Fruit fly (Drosophila melanogaster): ENCODE data around the gene CG32563.

CG32563 gene

dm6 chrX:17188167-17188566 lies 20.1 kb upstream of the CG32563 start:
- TF ChIP-seq gce (GFP tag; IDR thresholded peaks at IDR 0.05) (no peak), sens (GFP tag) (peak; percentile 77)

DNA sequence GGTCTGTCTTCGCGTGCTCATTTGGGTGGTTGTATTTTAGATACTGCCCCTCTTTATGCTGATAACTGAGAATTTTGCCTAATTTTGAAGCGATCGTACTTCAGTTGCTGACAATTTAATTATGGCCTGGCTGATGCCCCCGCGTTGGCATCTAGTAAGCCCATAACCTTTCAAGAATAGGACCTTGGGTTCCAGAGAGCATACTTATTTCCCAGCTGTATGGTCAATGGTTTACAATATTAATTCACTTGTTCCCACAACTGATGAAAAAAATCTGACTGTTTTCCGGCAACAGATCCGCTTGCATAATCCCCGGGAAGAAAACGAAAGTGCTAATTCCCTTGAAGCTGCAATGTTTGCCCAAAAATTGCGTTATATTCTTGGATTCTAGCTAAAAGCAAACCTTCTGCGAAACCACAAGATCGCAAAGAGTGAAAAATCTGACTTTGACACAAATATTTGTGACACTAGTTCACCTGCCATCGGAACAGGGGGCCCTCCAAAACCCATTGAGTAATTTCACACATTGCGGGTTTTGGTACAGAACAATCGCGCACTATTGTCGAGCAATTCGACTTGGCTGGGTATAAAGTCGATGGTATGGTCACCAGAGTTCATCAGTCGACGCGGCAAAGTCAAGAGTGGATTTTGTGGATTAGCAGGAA lies 5.6 kb upstream of the CG32563 start, which contains the start of the genes TTLL1A and CG5070:
Gene TTLL1A, minus strand, starts transcription at position 101 of the 665 bp plus-strand sequence.
Gene CG5070, plus strand, starts transcription at position 615 of the 665 bp plus-strand sequence.
- TF ChIP-seq hth (optimal IDR thresholded peaks at IDR 0.05) (no peak), HHEX (GFP tag; optimal IDR thresholded peaks at IDR 0.05) (no peak), Dek (tag; optimal IDR thresholded peaks at IDR 0.05) (no peak), CG7357 (GFP tag; IDR thresholded peaks at IDR 0.05) (no peak), CG10366 (GFP tag; IDR thresholded peaks at IDR 0.05) (no peak), ase (GFP tag; IDR thresholded peaks at IDR 0.05) (no peak), fd64A (GFP tag; optimal IDR thresholded peaks at IDR 0.05) (no peak), bsh (GFP tag; optimal IDR thresholded peaks at IDR 0.05) (no peak), CG14014 (GFP tag; IDR thresholded peaks at IDR 0.05) (no peak)

dm6 chrX:17205028-17205427 lies 3.2 kb upstream of the CG32563 start:
- TF ChIP-seq Gsc (GFP tag; IDR thresholded peaks at IDR 0.05) (no peak), CG8089 (GFP tag; optimal IDR thresholded peaks at IDR 0.05) (no peak), CG2199 (GFP tag; IDR thresholded peaks at IDR 0.05) (no peak), tin (GFP tag; optimal IDR thresholded peaks at IDR 0.05) (no peak), bcd (GFP tag; optimal IDR thresholded peaks at IDR 0.05) (no peak), CG12769 (tag; optimal IDR thresholded peaks at IDR 0.05) (peak; percentile 60), CG6791 (GFP tag; IDR thresholded peaks at IDR 0.05; ENCODE audit: partially characterized antibody) (no peak), HmgD (GFP tag; optimal IDR thresholded peaks at IDR 0.05) (no peak), tup (GFP tag; optimal IDR thresholded peaks at IDR 0.05) (no peak), CG9215 (GFP tag; IDR thresholded peaks at IDR 0.05) (no peak), CG15479 (GFP tag; optimal IDR thresholded peaks at IDR 0.05) (no peak), CG13894 (tag; optimal IDR thresholded peaks at IDR 0.05) (peak; percentile 98), pita (GFP tag; optimal IDR thresholded peaks at IDR 0.05) (no peak), prd (optimal IDR thresholded peaks at IDR 0.05) (no peak), prd (GFP tag; IDR thresholded peaks at IDR 0.05) (no peak), sd (tag; optimal IDR thresholded peaks at IDR 0.05) (peak; percentile 54), CG2875 (GFP tag; optimal IDR thresholded peaks at IDR 0.05) (no peak)

DNA sequence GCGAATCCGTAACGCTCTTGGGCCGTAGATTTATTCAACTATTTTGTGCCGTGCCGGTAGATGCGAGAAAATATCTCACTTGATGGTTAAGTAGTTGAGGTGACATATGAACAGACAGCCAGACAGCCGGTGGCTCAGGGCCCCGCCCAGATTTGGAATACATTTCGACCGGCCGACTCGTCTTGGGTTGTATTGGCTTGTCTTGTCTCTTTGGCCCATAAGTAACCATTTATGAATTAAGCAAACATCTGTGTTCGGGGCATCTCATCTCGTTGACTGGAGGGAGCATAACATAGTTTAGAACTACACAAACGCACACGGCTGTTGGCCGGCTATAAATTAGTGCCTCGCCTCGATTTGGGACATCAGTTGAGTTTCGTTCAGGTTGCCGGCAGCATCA lies 2.2 kb upstream of the CG32563 start, which contains the start of gene CG32564:
Gene CG32564, plus strand, starts transcription at position 362 of the 400 bp plus-strand sequence.
- TF ChIP-seq CG17912 (GFP tag; optimal IDR thresholded peaks at IDR 0.05) (no peak), CG13894 (tag; optimal IDR thresholded peaks at IDR 0.05) (peak; percentile 94), CG18476 (GFP tag; optimal IDR thresholded peaks at IDR 0.05) (no peak), dysf (GFP tag; IDR thresholded peaks at IDR 0.05) (no peak), CG12219 (GFP tag; optimal IDR thresholded peaks at IDR 0.05) (no peak), kni (GFP tag; optimal IDR thresholded peaks at IDR 0.05) (no peak), CG10543 (GFP tag; optimal IDR thresholded peaks at IDR 0.05) (peak; percentile 29), klu (GFP tag; IDR thresholded peaks at IDR 0.05) (no peak), kay (GFP tag; optimal IDR thresholded peaks at IDR 0.05) (no peak), CG7745 (tag; optimal IDR thresholded peaks at IDR 0.05) (no peak), Hsf (GFP tag; optimal IDR thresholded peaks at IDR 0.05) (no peak), h (optimal IDR thresholded peaks at IDR 0.05) (no peak), rib (GFP tag; IDR thresholded peaks at IDR 0.05) (no peak), CG7556 (GFP tag; optimal IDR thresholded peaks at IDR 0.05) (no peak), Mad (GFP tag; optimal IDR thresholded peaks at IDR 0.05) (no peak), wor (GFP tag; IDR thresholded peaks at IDR 0.05) (no peak), Gsc (GFP tag; IDR thresholded peaks at IDR 0.05) (no peak), CG14965 (GFP tag; optimal IDR thresholded peaks at IDR 0.05; ENCODE audit: borderline replicate concordance) (no peak)
